Worm (Caenorhabditis elegans) whole organism, young adult: ENCODE measurements around the gene Y45F10B.9.
"Not testable (repeated sequence)": the region's sequence is repeated elsewhere in the genome, so short reads cannot be mapped to it uniquely, and the experiment has no call there.

ENCODE experiments used
- B0035.1 ChIP-seq: sonication (generic microtip); optimal IDR thresholded peaks from 2 replicates; lab custom pipeline; 2016; ENCODE audit warnings: missing genetic modification characterization, mild to moderate bottlenecking, missing compliant biosample characterization, missing genotype, missing genetic modification reagents
- B0261.1 ChIP-seq: sonication (generic microtip); optimal IDR thresholded peaks from 2 replicates; lab custom pipeline; 2016; ENCODE audit warnings: mild to moderate bottlenecking, missing genetic modification characterization, moderate library complexity, missing compliant biosample characterization
- F10E7.11 ChIP-seq: sonication (generic microtip); optimal IDR thresholded peaks from 2 replicates; lab custom pipeline; 2017; ENCODE audit warnings: mild to moderate bottlenecking, missing genetic modification characterization, moderate library complexity, missing compliant biosample characterization
- F23B12.7 ChIP-seq: sonication (generic microtip); optimal IDR thresholded peaks from 2 replicates; lab custom pipeline; 2017; ENCODE audit warnings: missing genetic modification characterization, mild to moderate bottlenecking, missing compliant biosample characterization, antibody characterized with exemption, moderate library complexity; ENCODE audit not compliant: insufficient read depth
- F37B4.10 ChIP-seq: fragments of 200-800 bp; sonication (Bioruptor generic); IDR thresholded peaks from 2 replicates; pipeline ENCODE4 v1.3.6; 2022; ENCODE audit warnings: missing genetic modification characterization, missing compliant biosample characterization
- F49E8.2 ChIP-seq: sonication (generic microtip); optimal IDR thresholded peaks from 3 replicates; lab custom pipeline; 2017; ENCODE audit warnings: missing genetic modification characterization, mild to moderate bottlenecking, missing compliant biosample characterization, antibody characterized with exemption, moderate library complexity; ENCODE audit not compliant: insufficient read depth
- F55B11.4 ChIP-seq: sonication (generic microtip); optimal IDR thresholded peaks from 2 replicates; lab custom pipeline; 2016; ENCODE audit warnings: missing compliant biosample characterization, missing genetic modification characterization, borderline replicate concordance; ENCODE audit not compliant: insufficient read depth
- F57C9.4 ChIP-seq: sonication (generic microtip); optimal IDR thresholded peaks from 2 replicates; lab custom pipeline; 2017; ENCODE audit warnings: mild to moderate bottlenecking, missing genetic modification characterization, missing compliant biosample characterization
- K12H6.12 ChIP-seq: fragments of 200-800 bp; sonication (Bioruptor generic); optimal IDR thresholded peaks from 2 replicates; lab custom pipeline; 2018; ENCODE audit warnings: mild to moderate bottlenecking, missing genetic modification characterization, missing compliant biosample characterization
- akir-1 ChIP-seq: fragments of 200-800 bp; sonication (Bioruptor generic); optimal IDR thresholded peaks from 2 replicates; lab custom pipeline; 2018; ENCODE audit warnings: mild to moderate bottlenecking, missing genetic modification characterization, moderate library complexity, missing compliant biosample characterization
- aptf-2 ChIP-seq: fragments of 200-800 bp; sonication (Bioruptor generic); conservative IDR thresholded peaks from 2 replicates; pipeline ENCODE4 v1.3.6; 2022; ENCODE audit warnings: missing genetic modification reagents, missing genetic modification characterization, missing compliant biosample characterization
- aptf-3 ChIP-seq: fragments of 200-800 bp; sonication (Bioruptor generic); IDR thresholded peaks from 2 replicates; pipeline ENCODE4 v1.3.6; 2022; ENCODE audit warnings: missing genetic modification characterization, missing compliant biosample characterization
- athp-1 ChIP-seq: sonication (generic microtip); optimal IDR thresholded peaks from 2 replicates; lab custom pipeline; 2017; ENCODE audit warnings: mild to moderate bottlenecking, missing genetic modification characterization, missing compliant biosample characterization
- ceh-100 ChIP-seq: fragments of 200-800 bp; sonication (Bioruptor generic); IDR thresholded peaks from 2 replicates; pipeline ENCODE4 v1.3.6; 2022; ENCODE audit warnings: missing genetic modification reagents, missing genetic modification characterization, missing compliant biosample characterization
- ceh-58 ChIP-seq: fragments of 200-800 bp; sonication (Bioruptor generic); IDR thresholded peaks from 2 replicates; pipeline ENCODE4 v1.3.6; 2022; ENCODE audit warnings: missing genetic modification characterization, missing compliant biosample characterization
- dox-1 ChIP-seq: fragments of 200-800 bp; sonication (Bioruptor generic); IDR thresholded peaks from 2 replicates; pipeline ENCODE4 v1.3.6; 2022; ENCODE audit warnings: missing genetic modification reagents, missing genetic modification characterization, missing compliant biosample characterization
- dpl-1 ChIP-seq: fragments of 150-350 bp; optimal IDR thresholded peaks from 2 replicates; lab custom pipeline; 2014; ENCODE audit warnings: missing biosample characterization, missing genetic modification reagents, missing genetic modification characterization
- ets-4 ChIP-seq: fragments of 200-800 bp; sonication (Bioruptor generic); optimal IDR thresholded peaks from 2 replicates; lab custom pipeline; 2018; ENCODE audit warnings: mild to moderate bottlenecking, missing genetic modification characterization, missing compliant biosample characterization
- fkh-3 ChIP-seq: sonication (generic microtip); optimal IDR thresholded peaks from 2 replicates; lab custom pipeline; 2016; ENCODE audit warnings: mild to moderate bottlenecking, missing genetic modification characterization, missing compliant biosample characterization
- hmg-1.2 ChIP-seq: fragments of 200-800 bp; sonication (Bioruptor generic); IDR thresholded peaks from 2 replicates; pipeline ENCODE4 v1.3.6; 2022; ENCODE audit warnings: missing genetic modification reagents, missing genetic modification characterization, missing compliant biosample characterization
- hsf-1 ChIP-seq: fragments of 200-800 bp; sonication (Bioruptor generic); IDR thresholded peaks from 2 replicates; pipeline ENCODE4 v1.3.6; 2022; ENCODE audit warnings: missing genetic modification reagents, missing genetic modification characterization, missing compliant biosample characterization
- let-607 ChIP-seq, 2 experiments: fragments of 200-800 bp in 1 of 2; sonication (Bioruptor generic) in 1 of 2; sonication (generic microtip) in 1 of 2; optimal IDR thresholded peaks; 2 replicates each; lab custom pipeline; 2016 to 2018; ENCODE audit warnings: mild to moderate bottlenecking in 2 of 2, missing compliant biosample characterization in 2 of 2, missing genetic modification characterization in 2 of 2, moderate library complexity in 2 of 2, missing genotype in 1 of 2
- lin-35 ChIP-seq, 3 experiments: fragments of 150-350 bp in 2 of 3; sonication (generic microtip) in 1 of 3; optimal IDR thresholded peaks; 2 replicates each; lab custom pipeline; 2014 to 2018; ENCODE audit warnings: missing biosample characterization in 3 of 3, missing genetic modification characterization in 3 of 3, missing genetic modification reagents in 3 of 3
- lir-1 ChIP-seq: fragments of 200-800 bp; sonication (Bioruptor generic); conservative IDR thresholded peaks from 2 replicates; pipeline ENCODE4 v1.3.6; 2022; ENCODE audit warnings: missing genetic modification reagents, missing genetic modification characterization, missing compliant biosample characterization
- madf-3 ChIP-seq: fragments of 200-800 bp; sonication (Bioruptor generic); IDR thresholded peaks from 2 replicates; pipeline ENCODE4 v1.3.6; 2022; ENCODE audit warnings: missing genetic modification reagents, missing genetic modification characterization, missing compliant biosample characterization
- madf-8 ChIP-seq: fragments of 200-800 bp; sonication (Bioruptor generic); conservative IDR thresholded peaks from 2 replicates; pipeline ENCODE4 v1.3.6; 2022; ENCODE audit warnings: missing genetic modification reagents, missing genetic modification characterization, missing compliant biosample characterization
- mel-28 ChIP-seq: sonication (generic microtip); optimal IDR thresholded peaks from 2 replicates; lab custom pipeline; 2016; ENCODE audit warnings: borderline replicate concordance, mild to moderate bottlenecking, missing genetic modification characterization, missing compliant biosample characterization
- mxl-1 ChIP-seq: sonication (generic microtip); optimal IDR thresholded peaks from 2 replicates; lab custom pipeline; 2016; ENCODE audit warnings: missing genetic modification characterization, missing compliant biosample characterization
- nfya-2 ChIP-seq: fragments of 200-800 bp; sonication (Bioruptor generic); IDR thresholded peaks from 2 replicates; pipeline ENCODE4 v1.3.6; 2022; ENCODE audit warnings: missing genetic modification reagents, missing genetic modification characterization, missing compliant biosample characterization
- nhr-179 ChIP-seq: sonication (generic microtip); optimal IDR thresholded peaks from 2 replicates; lab custom pipeline; 2016; ENCODE audit warnings: mild to moderate bottlenecking, missing genetic modification characterization, missing compliant biosample characterization
- rcor-1 ChIP-seq: fragments of 200-800 bp; sonication (Bioruptor generic); IDR thresholded peaks from 2 replicates; pipeline ENCODE4 v1.3.6; 2022; ENCODE audit warnings: missing genetic modification reagents, missing genetic modification characterization, missing compliant biosample characterization
- rec-8 ChIP-seq, 2 experiments: sonication (generic microtip); optimal IDR thresholded peaks; 2 replicates each; lab custom pipeline; 2016; ENCODE audit warnings: mild to moderate bottlenecking in 2 of 2, missing genetic modification characterization in 2 of 2, missing genetic modification reagents in 2 of 2, missing genotype in 2 of 2, missing biosample characterization in 1 of 2, missing compliant biosample characterization in 1 of 2, moderate library complexity in 1 of 2
- sea-2 ChIP-seq: fragments of 200-800 bp; sonication (Bioruptor generic); IDR thresholded peaks from 2 replicates; pipeline ENCODE4 v1.3.6; 2022; ENCODE audit warnings: missing genetic modification characterization, missing compliant biosample characterization
- snpc-1.3 ChIP-seq: sonication (generic microtip); optimal IDR thresholded peaks from 2 replicates; lab custom pipeline; 2017; ENCODE audit warnings: missing genetic modification characterization, mild to moderate bottlenecking, missing compliant biosample characterization, antibody characterized with exemption, moderate library complexity, missing genotype, missing genetic modification reagents; ENCODE audit not compliant: insufficient read depth
- somi-1 ChIP-seq: fragments of 200-800 bp; sonication (Bioruptor generic); optimal IDR thresholded peaks from 2 replicates; lab custom pipeline; 2018; ENCODE audit warnings: mild to moderate bottlenecking, missing genetic modification characterization, missing compliant biosample characterization
- tlf-1 ChIP-seq: fragments of 200-800 bp; sonication (Bioruptor generic); optimal IDR thresholded peaks from 2 replicates; lab custom pipeline; 2018; ENCODE audit warnings: mild to moderate bottlenecking, missing genetic modification characterization, missing compliant biosample characterization
- unc-130 ChIP-seq: sonication (generic microtip); optimal IDR thresholded peaks from 2 replicates; lab custom pipeline; 2016; ENCODE audit warnings: missing genetic modification reagents, missing genetic modification characterization, missing compliant biosample characterization
- zim-3 ChIP-seq: sonication (generic microtip); optimal IDR thresholded peaks from 2 replicates; lab custom pipeline; 2017; ENCODE audit warnings: mild to moderate bottlenecking, missing genetic modification characterization, moderate library complexity, missing compliant biosample characterization
- ztf-25 ChIP-seq: fragments of 200-800 bp; sonication (Bioruptor generic); IDR thresholded peaks from 2 replicates; pipeline ENCODE4 v1.3.6; 2022; ENCODE audit warnings: missing genetic modification reagents, missing genetic modification characterization, missing compliant biosample characterization
- ztf-28 ChIP-seq: fragments of 200-800 bp; sonication (Bioruptor generic); IDR thresholded peaks from 2 replicates; pipeline ENCODE4 v1.3.6; 2022; ENCODE audit warnings: missing genetic modification reagents, missing genetic modification characterization, missing compliant biosample characterization

Gene Y45F10B.9

ce11 chrIV:13584646-13585045, 13.1 kb downstream of the Y45F10B.9 start, which contains the start of gene sru-11 (continued):
- no peak for TF ChIP-seq zim-3 (tag; lab: Kevin White, UChicago)

DNA sequence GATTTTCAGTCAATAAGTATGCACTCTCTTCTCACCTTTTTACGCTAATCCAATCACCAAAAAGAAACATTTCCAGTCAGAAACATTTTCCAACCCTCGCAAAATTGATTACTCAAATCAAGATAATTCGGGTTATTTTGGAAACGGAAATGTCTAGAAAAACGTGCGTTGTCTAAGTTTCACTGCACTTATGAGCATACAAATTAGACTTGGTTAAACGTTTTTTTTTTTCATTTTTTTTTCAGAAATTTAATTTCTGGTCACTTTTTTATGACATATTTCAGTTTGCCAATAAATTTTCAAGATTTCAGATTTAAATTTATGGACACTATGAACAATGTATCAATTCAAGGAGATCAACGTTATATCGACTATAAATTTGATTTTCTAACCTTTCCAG, 14.8 kb downstream of the Y45F10B.9 start, which contains the start of gene sru-12:
TSS of gene sru-12 (plus strand) at position 301 of the 400 bp plus-strand sequence.
- no peak for TF ChIP-seq F49E8.2 (tag; lab: Kevin White, UChicago)
- no peak for TF ChIP-seq athp-1 (tag; lab: Kevin White, UChicago)
- no peak for TF ChIP-seq ceh-100 (GFP tag; lab: Robert Waterston, UW)
- TF ChIP-seq fkh-3 (tag; lab: Kevin White, UChicago), result no peak
- TF ChIP-seq aptf-2 (GFP tag; lab: Robert Waterston, UW), result no peak
- TF ChIP-seq aptf-3, result no peak
- TF ChIP-seq, all 124 proteins: peak for 0

- not testable (repeated sequence) for TF ChIP-seq akir-1; hmg-1.2 (GFP tag; lab: Robert Waterston, UW); mel-28 (tag; lab: Kevin White, UChicago)
Observed at ce11 chrIV:13578953-13579352, 18.8 kb downstream of the Y45F10B.9 start, which contains the start of gene sru-16. Gene sru-16 (plus strand): TSS chrIV:13579253.

DNA sequence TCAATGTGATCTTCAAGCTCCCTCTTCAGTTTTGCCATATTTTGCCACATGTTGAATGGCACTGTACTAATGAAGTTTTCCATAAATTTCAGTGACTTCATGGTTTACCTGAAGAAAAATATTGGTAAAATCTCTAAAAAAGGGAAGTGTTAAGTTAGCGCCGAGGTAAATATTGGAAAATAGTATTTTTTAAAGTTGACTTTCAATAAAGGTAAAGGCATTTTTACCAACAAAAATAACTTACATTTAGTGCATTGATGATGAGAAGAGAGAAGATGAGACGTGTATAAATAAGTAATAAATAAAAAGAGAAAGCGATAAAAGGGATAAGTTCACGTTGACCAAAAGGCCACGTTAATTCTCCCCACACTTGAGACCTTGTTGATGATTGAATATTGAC, 19.5 kb downstream of the Y45F10B.9 start, which contains the start of gene Y45F10B.8:
TSS of gene Y45F10B.8 (minus strand) at position 101 of the 400 bp plus-strand sequence.
- not testable (repeated sequence) for TF ChIP-seq rcor-1 (GFP tag; lab: Robert Waterston, UW); sea-2; unc-130
- TF ChIP-seq, all 124 proteins: peak for 0; not testable (repeated sequence) for 124

- TF ChIP-seq mxl-1, result no peak
- TF ChIP-seq rec-8 (tag; optimal IDR thresholded peaks at IDR 0.05; lab: Kevin White, UChicago), result no peak
- no peak for TF ChIP-seq K12H6.12 (tag; lab: Kevin White, UChicago)
- no peak for TF ChIP-seq hsf-1 (GFP tag; lab: Robert Waterston, UW)
- no peak for TF ChIP-seq madf-8 (GFP tag; lab: Robert Waterston, UW)
- no peak for TF ChIP-seq nfya-2 (GFP tag; lab: Robert Waterston, UW)
- TF ChIP-seq ets-4 (GFP tag; lab: Kevin White, UChicago), result no peak
- no peak for TF ChIP-seq F57C9.4 (tag; lab: Kevin White, UChicago)
- TF ChIP-seq ztf-25, result no peak
- no peak for TF ChIP-seq snpc-1.3 (tag; lab: Kevin White, UChicago)
- no peak for TF ChIP-seq dox-1 (GFP tag; lab: Robert Waterston, UW)
Observed at ce11 chrIV:13575673-13576072, 22.0 kb downstream of the Y45F10B.9 start.

DNA sequence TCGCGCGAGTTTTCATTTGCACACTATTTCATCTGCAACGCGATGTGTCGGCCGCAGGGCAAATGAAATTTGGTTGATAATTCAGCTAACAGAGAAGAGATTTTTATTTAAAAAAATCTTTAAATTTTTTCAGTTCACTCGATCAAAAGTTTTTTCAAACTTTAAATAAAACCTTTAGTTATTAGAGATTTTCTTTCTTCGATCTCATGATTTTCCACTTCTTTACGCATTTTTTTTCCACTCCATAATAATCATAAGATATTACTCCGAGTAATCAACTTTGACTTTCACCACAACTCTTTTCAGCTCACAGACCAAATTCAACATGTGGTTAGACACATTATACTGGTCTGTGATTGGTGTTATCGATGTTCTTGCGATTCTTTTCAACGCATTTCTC, 23.0 kb downstream of the Y45F10B.9 start, which contains the start of gene srd-10:
TSS of gene srd-10 (plus strand) at position 301 of the 400 bp plus-strand sequence.
- TF ChIP-seq ceh-58 (GFP tag; lab: Robert Waterston, UW) (no peak), madf-3 (GFP tag; lab: Robert Waterston, UW) (no peak), lin-35 (GFP tag; optimal IDR thresholded peaks at IDR 0.05; lab: Kevin White, UChicago) (no peak), lir-1 (no peak), dpl-1 (no peak), F57C9.4 (tag; lab: Kevin White, UChicago) (no peak), F55B11.4 (tag; lab: Kevin White, UChicago) (no peak), F10E7.11 (tag; lab: Kevin White, UChicago) (no peak), B0261.1 (tag; lab: Kevin White, UChicago) (no peak), unc-130 (no peak), B0035.1 (tag; lab: Kevin White, UChicago) (no peak), ztf-28 (GFP tag; lab: Robert Waterston, UW) (no peak), somi-1 (GFP tag; lab: Kevin White, UChicago) (no peak), let-607 (tag; optimal IDR thresholded peaks at IDR 0.05; lab: Kevin White, UChicago) (no peak), nhr-179 (tag; lab: Kevin White, UChicago) (no peak), F23B12.7 (tag; lab: Kevin White, UChicago) (no peak), tlf-1 (GFP tag; lab: Kevin White, UChicago) (no peak), F37B4.10 (GFP tag; lab: Robert Waterston, UW) (no peak)
